Fruit fly (Drosophila melanogaster) whole organism: Measurements from ENCODE around the gene CG6972.

Experiments used
- CG8478 ChIP-seq: fragments of >200 bp; optimal IDR thresholded peaks from 2 replicates; lab custom pipeline; 2018; ENCODE audit warnings: inconsistent platforms
- Dll ChIP-seq: fragments of >200 bp; optimal IDR thresholded peaks from 2 replicates; lab custom pipeline; 2017
- EcR ChIP-seq, 2 experiments: fragments of >200 bp; optimal IDR thresholded peaks; 2 replicates each; lab custom pipeline; 2017; ENCODE audit warnings: missing biosample characterization in 2 of 2, missing genetic modification characterization in 2 of 2, missing genetic modification reagents in 2 of 2
- pan ChIP-seq: fragments of >200 bp; optimal IDR thresholded peaks from 2 replicates; lab custom pipeline; 2017
- psq ChIP-seq: fragments of >200 bp; optimal IDR thresholded peaks from 2 replicates; lab custom pipeline; 2017
- usp ChIP-seq: fragments of >200 bp; optimal IDR thresholded peaks from 2 replicates; lab custom pipeline; 2017; ENCODE audit warnings: missing biosample characterization, missing genetic modification characterization, mixed read lengths

The CG6972 gene

DNA sequence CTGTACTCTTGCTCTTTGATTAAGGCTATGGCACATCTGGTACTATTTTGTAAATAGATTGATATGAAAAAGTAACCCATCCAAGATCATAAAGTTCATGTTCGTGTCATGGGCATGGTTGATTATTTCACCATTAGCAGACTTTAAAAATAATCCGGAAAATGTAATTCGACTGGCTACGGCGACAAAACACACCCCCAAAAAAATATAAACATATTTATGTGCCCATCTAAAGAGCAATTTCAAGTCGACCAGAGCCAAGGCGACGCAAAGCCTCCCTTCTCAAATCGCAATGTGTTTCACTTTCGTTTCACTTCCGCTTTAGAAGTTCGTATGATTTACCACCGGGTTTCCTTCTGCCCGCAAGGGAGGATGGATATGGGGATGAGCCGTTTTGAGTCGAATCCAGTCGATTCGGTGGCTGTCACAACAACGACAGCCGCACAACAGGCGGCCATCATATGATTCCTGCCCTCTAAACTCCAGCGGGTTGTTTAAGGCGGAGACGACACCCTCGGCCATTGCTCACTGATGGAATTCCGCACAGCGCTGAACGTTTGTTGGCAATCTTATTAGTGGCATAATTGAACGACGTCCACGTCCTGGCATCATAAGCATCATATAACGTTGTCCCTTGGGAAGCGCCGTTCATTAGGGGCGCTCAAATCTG is 17.3 kb downstream of the CG6972 start:
- no peak for TF ChIP-seq psq (lab: Kevin White, UChicago)
- no peak for TF ChIP-seq pan (lab: Kevin White, UChicago)
- TF ChIP-seq CG8478 (lab: Kevin White, UChicago), result no peak
- no peak for TF ChIP-seq usp (GFP tag; lab: Kevin White, UChicago)
- TF ChIP-seq EcR (GFP tag; optimal IDR thresholded peaks at IDR 0.05; lab: Kevin White, UChicago), result no peak
- TF ChIP-seq Dll (lab: Kevin White, UChicago), result no peak

DNA sequence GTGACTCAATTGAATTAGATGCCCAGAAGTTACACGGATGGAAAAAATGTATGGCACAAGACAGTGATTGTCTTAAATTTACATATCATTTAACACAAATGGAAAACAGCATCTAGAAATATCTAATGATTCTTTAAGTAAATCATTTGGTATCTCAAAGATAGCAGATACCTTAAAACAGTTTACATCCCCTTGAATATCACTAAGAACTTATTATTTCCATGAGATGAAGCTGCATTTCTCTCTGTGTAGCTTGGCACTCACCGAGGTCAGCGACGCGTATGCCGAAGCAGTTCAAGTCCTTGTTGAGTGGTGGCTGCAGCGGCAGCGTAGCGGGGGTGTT is 17.8 kb downstream of the CG6972 start:
- TF ChIP-seq EcR (GFP tag; optimal IDR thresholded peaks at IDR 0.05; lab: Kevin White, UChicago) (no peak), psq (lab: Kevin White, UChicago) (no peak), Dll (lab: Kevin White, UChicago) (no peak), usp (GFP tag; lab: Kevin White, UChicago) (no peak), CG8478 (lab: Kevin White, UChicago) (no peak), pan (lab: Kevin White, UChicago) (no peak)

DNA sequence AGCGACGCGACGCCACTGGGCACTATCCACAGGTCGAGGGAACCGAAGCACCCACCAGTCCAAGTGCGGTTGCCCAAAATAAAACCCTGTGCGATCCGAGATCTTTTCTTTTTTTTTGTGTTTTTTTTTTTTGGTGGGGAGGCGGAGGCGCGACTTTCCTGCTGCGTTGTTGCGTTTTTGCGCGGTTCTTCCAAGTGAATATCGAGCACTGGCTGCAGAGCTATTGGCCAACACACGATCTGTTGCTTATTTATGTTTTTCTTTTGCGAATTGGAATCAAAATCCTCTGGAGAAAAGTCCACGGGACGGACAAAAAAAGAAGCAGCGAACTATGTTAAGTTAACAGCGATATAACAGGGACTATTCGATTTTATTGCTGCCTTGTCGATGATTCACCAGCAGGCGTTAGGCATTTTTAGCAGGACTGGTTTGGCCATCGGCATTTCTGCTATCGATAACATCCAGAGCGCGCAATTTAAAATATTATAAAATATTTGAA is 19.1 kb downstream of the CG6972 start, which contains the start of gene wge:
TSS of gene wge (minus strand) at position 343 of the 499 bp plus-strand sequence.
- TF ChIP-seq psq (lab: Kevin White, UChicago) (no peak), CG8478 (lab: Kevin White, UChicago) (no peak), pan (lab: Kevin White, UChicago) (no peak), EcR (GFP tag; optimal IDR thresholded peaks at IDR 0.05; lab: Kevin White, UChicago) (no peak), usp (GFP tag; lab: Kevin White, UChicago) (no peak), Dll (lab: Kevin White, UChicago) (no peak)

DNA sequence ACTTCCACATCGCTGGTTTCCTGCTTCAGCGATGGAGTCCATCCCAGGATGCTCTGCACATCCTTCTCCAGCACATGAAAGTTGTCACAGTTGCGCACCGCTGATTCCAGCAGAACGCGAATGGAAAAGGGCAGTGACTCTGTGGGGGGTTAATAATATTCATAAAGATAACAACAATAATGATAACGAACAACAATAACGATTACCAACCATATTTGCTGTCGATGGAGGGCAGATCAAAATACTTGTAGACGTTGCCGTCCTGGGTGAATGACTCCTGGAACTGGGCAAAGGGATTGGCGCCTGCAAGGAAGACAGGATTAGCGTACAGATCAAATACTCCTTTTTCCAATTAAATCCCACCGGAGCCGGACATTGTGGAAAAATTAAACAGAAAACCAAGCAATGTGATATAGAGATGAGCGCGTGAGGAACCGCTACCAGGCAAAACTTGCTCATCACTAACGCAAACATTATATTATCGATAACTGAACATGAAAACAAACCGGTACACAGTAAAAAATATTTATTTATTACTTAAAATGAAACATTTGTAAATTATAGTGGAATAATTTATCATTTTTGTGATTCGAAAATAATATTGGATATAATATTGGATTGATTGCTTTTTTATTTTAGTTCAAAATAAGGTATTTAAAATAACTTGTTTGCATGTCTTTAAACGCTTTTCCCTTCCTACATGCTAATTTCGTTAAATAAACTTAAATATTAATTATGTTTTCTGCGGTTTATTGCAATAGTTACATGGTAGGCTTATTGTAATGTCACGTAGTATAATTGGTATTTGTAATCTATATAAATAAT is 22.6 kb downstream of the CG6972 start, which contains the start of gene Irp-1A:
TSS of gene Irp-1A (minus strand) at position 439 of the 825 bp plus-strand sequence.
- no peak for TF ChIP-seq Dll (lab: Kevin White, UChicago)
- no peak for TF ChIP-seq EcR (GFP tag; optimal IDR thresholded peaks at IDR 0.05; lab: Kevin White, UChicago)
- no peak for TF ChIP-seq psq (lab: Kevin White, UChicago)
- TF ChIP-seq pan (lab: Kevin White, UChicago), result no peak
- TF ChIP-seq usp (GFP tag; lab: Kevin White, UChicago), result no peak
- TF ChIP-seq CG8478 (lab: Kevin White, UChicago), result no peak

DNA sequence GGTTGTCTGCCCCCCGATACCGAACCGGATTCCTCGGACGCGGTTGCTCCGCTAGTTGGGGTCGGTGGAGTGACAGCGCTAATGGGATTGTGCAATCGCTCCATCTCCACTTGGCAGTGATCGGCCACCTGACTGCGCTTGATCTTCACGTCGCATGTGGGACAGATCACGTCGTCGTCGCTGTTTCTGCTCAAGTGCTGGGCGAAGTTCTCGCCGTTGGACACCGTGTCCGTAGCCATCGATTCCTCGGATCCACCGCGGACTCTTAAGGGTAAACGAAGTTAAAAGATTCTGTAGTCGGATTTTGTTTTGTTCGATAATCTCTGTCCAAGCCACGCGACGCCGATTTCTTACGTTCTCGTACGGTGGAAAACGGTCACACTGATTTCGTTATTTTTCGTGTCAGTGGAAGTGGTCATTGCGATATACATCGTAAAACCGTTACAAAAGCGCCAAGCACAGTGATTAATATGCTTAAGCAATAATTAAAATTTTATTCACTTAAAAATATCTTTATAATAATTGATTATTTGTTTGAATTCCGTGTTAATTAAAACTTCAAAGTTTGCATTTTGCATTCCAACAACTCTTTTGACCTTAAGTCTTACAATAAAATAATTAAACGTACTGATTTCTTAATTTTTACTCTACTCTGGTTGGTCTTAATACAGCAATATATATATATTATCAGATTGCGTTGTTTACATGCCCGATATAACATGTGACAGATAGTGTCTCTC is 24.4 kb downstream of the CG6972 start, which contains the start of gene RNF220:
TSS of gene RNF220 (minus strand) at position 384 of the 740 bp plus-strand sequence.
- TF ChIP-seq psq (lab: Kevin White, UChicago) (no peak), usp (GFP tag; lab: Kevin White, UChicago) (no peak), Dll (lab: Kevin White, UChicago) (no peak), pan (lab: Kevin White, UChicago) (no peak), EcR (GFP tag; optimal IDR thresholded peaks at IDR 0.05; lab: Kevin White, UChicago) (no peak), CG8478 (lab: Kevin White, UChicago) (no peak)

DNA sequence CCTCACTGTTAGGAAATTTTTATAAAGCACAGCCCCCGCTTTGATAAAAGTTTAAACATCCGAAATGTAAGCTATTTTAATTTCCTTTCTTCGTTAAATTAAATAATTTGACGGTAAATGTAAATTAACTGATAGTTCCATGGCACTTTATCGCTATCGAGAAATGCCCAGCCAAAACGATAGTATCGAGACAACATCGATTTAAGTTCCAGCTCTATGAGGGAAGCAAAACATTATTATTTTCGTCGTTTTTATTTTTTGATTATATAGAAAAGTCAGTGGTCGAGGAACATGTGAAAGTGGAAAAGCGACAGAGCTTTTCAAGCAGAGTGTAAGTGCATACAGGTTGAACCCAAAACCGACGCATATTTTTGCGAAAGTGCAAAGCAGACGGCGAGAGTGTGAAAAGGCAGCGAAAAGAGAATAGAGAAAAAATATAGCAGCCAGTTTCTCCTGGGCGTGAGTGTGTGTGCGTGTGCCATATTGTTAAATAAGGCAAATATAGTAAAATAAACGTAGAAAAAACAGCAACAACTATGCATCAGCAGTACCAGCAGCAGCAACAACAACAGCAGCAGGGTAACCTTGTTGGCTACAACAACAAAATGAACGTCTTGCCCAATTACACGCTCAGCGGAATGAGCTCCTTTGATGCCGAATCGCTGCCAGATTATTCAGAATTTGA is 25.1 kb downstream of the CG6972 start, which contains the start of gene CG45049:
TSS of gene CG45049 (plus strand) at position 197 of the 685 bp plus-strand sequence.
- TF ChIP-seq usp (GFP tag; lab: Kevin White, UChicago), result no peak
- no peak for TF ChIP-seq pan (lab: Kevin White, UChicago)
- no peak for TF ChIP-seq Dll (lab: Kevin White, UChicago)
- TF ChIP-seq CG8478 (lab: Kevin White, UChicago), result no peak
- no peak for TF ChIP-seq psq (lab: Kevin White, UChicago)
- no peak for TF ChIP-seq EcR (GFP tag; optimal IDR thresholded peaks at IDR 0.05; lab: Kevin White, UChicago)

DNA sequence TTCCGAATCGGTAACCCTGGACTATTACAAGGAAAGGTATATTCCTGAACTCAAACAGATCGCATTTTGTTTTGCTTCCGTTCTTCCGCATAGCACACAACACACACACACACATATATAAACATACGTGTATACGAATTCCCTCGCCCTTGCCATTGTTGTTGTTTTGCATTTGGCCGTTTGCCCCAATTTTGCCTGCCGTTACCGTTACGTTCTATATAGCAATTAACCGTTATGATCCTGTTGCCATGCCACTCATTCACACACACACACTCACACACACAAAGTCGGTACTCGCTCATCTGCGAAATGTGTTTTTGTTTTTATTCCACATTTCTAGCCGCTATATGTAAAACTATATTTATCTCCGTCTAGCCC is 25.6 kb downstream of the CG6972 start:
- TF ChIP-seq psq (lab: Kevin White, UChicago), result no peak
- no peak for TF ChIP-seq CG8478 (lab: Kevin White, UChicago)
- TF ChIP-seq EcR (GFP tag; optimal IDR thresholded peaks at IDR 0.05; lab: Kevin White, UChicago), result no peak
- no peak for TF ChIP-seq pan (lab: Kevin White, UChicago)
- TF ChIP-seq usp (GFP tag; lab: Kevin White, UChicago), result no peak
- no peak for TF ChIP-seq Dll (lab: Kevin White, UChicago)

DNA sequence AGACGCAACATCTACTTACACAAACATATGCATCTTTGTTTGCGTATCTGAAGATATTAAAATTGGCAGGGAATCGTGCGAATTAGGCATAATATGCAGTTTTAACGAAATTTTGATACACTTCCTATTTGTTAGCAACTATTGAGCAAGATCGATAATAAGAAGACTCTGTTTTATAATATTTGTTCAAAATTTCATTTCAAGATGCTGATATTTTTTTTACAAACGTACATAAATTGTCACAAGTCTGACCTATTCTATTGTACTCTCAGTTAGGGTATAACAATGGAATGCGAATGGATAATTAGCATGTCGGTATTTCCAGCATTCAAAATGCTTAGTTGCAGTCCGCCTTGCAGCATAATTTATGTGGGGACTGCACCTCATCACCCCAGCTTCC is 26.1 kb downstream of the CG6972 start:
- no peak for TF ChIP-seq EcR (GFP tag; optimal IDR thresholded peaks at IDR 0.05; lab: Kevin White, UChicago)
- no peak for TF ChIP-seq psq (lab: Kevin White, UChicago)
- no peak for TF ChIP-seq usp (GFP tag; lab: Kevin White, UChicago)
- TF ChIP-seq CG8478 (lab: Kevin White, UChicago), result no peak
- no peak for TF ChIP-seq pan (lab: Kevin White, UChicago)
- no peak for TF ChIP-seq Dll (lab: Kevin White, UChicago)

DNA sequence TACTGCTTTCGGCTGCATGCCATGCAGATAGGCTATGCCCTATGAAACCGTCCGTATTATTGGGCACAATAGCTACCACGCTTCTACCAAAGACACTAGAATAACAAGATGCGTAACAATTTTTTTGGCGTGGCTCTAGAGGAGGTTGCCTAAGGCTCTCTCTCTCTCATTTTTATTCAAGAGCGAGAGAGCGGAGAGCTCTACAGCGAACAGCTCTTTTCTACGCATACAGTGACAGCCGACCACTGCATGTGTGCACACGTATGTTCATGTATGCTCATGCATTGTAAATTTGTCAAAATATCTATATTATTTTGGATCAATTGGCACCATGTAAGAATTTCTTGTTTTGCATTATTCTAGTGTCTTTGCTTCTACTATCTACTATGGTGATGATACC is 31.2 kb downstream of the CG6972 start:
- TF ChIP-seq pan (lab: Kevin White, UChicago), result no peak
- no peak for TF ChIP-seq usp (GFP tag; lab: Kevin White, UChicago)
- no peak for TF ChIP-seq CG8478 (lab: Kevin White, UChicago)
- TF ChIP-seq psq (lab: Kevin White, UChicago), result no peak
- no peak for TF ChIP-seq EcR (GFP tag; optimal IDR thresholded peaks at IDR 0.05; lab: Kevin White, UChicago)
- no peak for TF ChIP-seq Dll (lab: Kevin White, UChicago)
